Fruit fly (Drosophila melanogaster) whole organism, prepupa: ENCODE measurements around the gene Gr32a.

Experiments
- Blimp-1 ChIP-seq: fragments of 200-800 bp; sonication (Bioruptor generic); optimal IDR thresholded peaks from 3 replicates; lab custom pipeline; 2017; ENCODE audit warnings: missing biosample characterization, missing genetic modification characterization, mild to moderate bottlenecking, moderate library complexity, missing genetic modification reagents
- CG10631 ChIP-seq: fragments of 200-800 bp; sonication (Bioruptor generic); optimal IDR thresholded peaks from 2 replicates; lab custom pipeline; 2016; ENCODE audit warnings: missing biosample characterization, missing genetic modification characterization
- CG10669 ChIP-seq: fragments of 200-800 bp; sonication (Bioruptor generic); optimal IDR thresholded peaks from 3 replicates; lab custom pipeline; 2018; ENCODE audit warnings: missing biosample characterization, mild to moderate bottlenecking, missing genetic modification characterization, moderate library complexity
- CG11294 ChIP-seq: fragments of 200-800 bp; sonication (Bioruptor generic); IDR thresholded peaks from 2 replicates; pipeline ENCODE4 v1.3.6; 2022; ENCODE audit warnings: missing biosample characterization, missing genetic modification characterization
- CG11902 ChIP-seq: fragments of 200-800 bp; sonication (Bioruptor generic); optimal IDR thresholded peaks from 3 replicates; lab custom pipeline; 2016; ENCODE audit warnings: missing biosample characterization, missing genetic modification characterization
- CG1621 ChIP-seq: fragments of 200-800 bp; sonication (Bioruptor generic); optimal IDR thresholded peaks from 3 replicates; lab custom pipeline; 2018; ENCODE audit warnings: missing biosample characterization, mild to moderate bottlenecking, missing genetic modification characterization
- CG31627 ChIP-seq: fragments of 200-800 bp; sonication (Bioruptor generic); optimal IDR thresholded peaks from 3 replicates; lab custom pipeline; 2016; ENCODE audit warnings: missing biosample characterization, missing genetic modification characterization
- CG34406 ChIP-seq: fragments of 200-800 bp; sonication (Bioruptor generic); optimal IDR thresholded peaks from 3 replicates; lab custom pipeline; 2016; ENCODE audit warnings: missing biosample characterization, missing genetic modification characterization
- CG3919 ChIP-seq: fragments of 200-800 bp; sonication (Bioruptor generic); optimal IDR thresholded peaks from 3 replicates; lab custom pipeline; 2016; ENCODE audit warnings: missing biosample characterization, missing genetic modification characterization
- CG4318 ChIP-seq: fragments of 200-800 bp; sonication (Bioruptor generic); optimal IDR thresholded peaks from 3 replicates; lab custom pipeline; 2017; ENCODE audit warnings: missing biosample characterization, mild to moderate bottlenecking, missing genetic modification characterization
- CG6163 ChIP-seq: fragments of 200-800 bp; sonication (Bioruptor generic); IDR thresholded peaks from 3 replicates; pipeline ENCODE4 v1.3.6; 2022; ENCODE audit warnings: missing biosample characterization, missing genetic modification characterization
- CG6276 ChIP-seq: fragments of 200-800 bp; sonication (Bioruptor generic); optimal IDR thresholded peaks from 2 replicates; lab custom pipeline; 2017; ENCODE audit warnings: missing biosample characterization, mild to moderate bottlenecking, missing genetic modification characterization
- CG6854 ChIP-seq: fragments of 200-800 bp; sonication (Bioruptor generic); optimal IDR thresholded peaks from 2 replicates; lab custom pipeline; 2017; ENCODE audit warnings: missing biosample characterization, mild to moderate bottlenecking, missing genetic modification characterization
- CG7368 ChIP-seq: fragments of 200-800 bp; sonication (Bioruptor generic); optimal IDR thresholded peaks from 3 replicates; lab custom pipeline; 2016; ENCODE audit warnings: missing biosample characterization, missing genetic modification characterization
- CG8319 ChIP-seq: fragments of 200-800 bp; sonication (Bioruptor generic); optimal IDR thresholded peaks from 3 replicates; lab custom pipeline; 2016; ENCODE audit warnings: missing biosample characterization, missing genetic modification characterization
- CG8632 ChIP-seq: fragments of 200-800 bp; sonication (Bioruptor generic); optimal IDR thresholded peaks from 3 replicates; lab custom pipeline; 2016; ENCODE audit warnings: missing biosample characterization, missing genetic modification characterization
- CG9139 ChIP-seq: fragments of 200-800 bp; sonication (Bioruptor generic); optimal IDR thresholded peaks from 3 replicates; lab custom pipeline; 2017; ENCODE audit warnings: missing biosample characterization, mild to moderate bottlenecking, missing genetic modification characterization
- Ets96B ChIP-seq: fragments of 200-800 bp; optimal IDR thresholded peaks from 2 replicates; lab custom pipeline; 2019; ENCODE audit warnings: missing biosample characterization, mild to moderate bottlenecking, missing genetic modification characterization, moderate library complexity
- Hr38 ChIP-seq: sonication (Bioruptor generic); optimal IDR thresholded peaks from 2 replicates; lab custom pipeline; 2016; ENCODE audit warnings: missing biosample characterization, missing genetic modification characterization
- Hr39 ChIP-seq: fragments of 200-800 bp; sonication (Bioruptor generic); optimal IDR thresholded peaks from 2 replicates; lab custom pipeline; 2016; ENCODE audit warnings: missing biosample characterization, missing genetic modification characterization
- Lpt ChIP-seq: fragments of 200-800 bp; sonication (Bioruptor generic); optimal IDR thresholded peaks from 3 replicates; lab custom pipeline; 2016; ENCODE audit warnings: missing biosample characterization, missing genetic modification characterization
- Met ChIP-seq: fragments of 200-800 bp; sonication (Bioruptor generic); optimal IDR thresholded peaks from 3 replicates; lab custom pipeline; 2016; ENCODE audit warnings: missing biosample characterization, missing genetic modification characterization
- OdsH ChIP-seq: fragments of 200-800 bp; sonication (Bioruptor generic); optimal IDR thresholded peaks from 3 replicates; lab custom pipeline; 2016; ENCODE audit warnings: missing biosample characterization, missing genetic modification characterization
- Smox ChIP-seq: fragments of 200-800 bp; sonication (Bioruptor generic); optimal IDR thresholded peaks from 3 replicates; lab custom pipeline; 2016; ENCODE audit warnings: missing biosample characterization, missing genetic modification characterization
- Sox14 ChIP-seq: fragments of 200-800 bp; sonication (Bioruptor generic); optimal IDR thresholded peaks from 3 replicates; lab custom pipeline; 2016; ENCODE audit warnings: missing biosample characterization, missing genetic modification characterization
- Sox15 ChIP-seq: fragments of 200-800 bp; sonication (Bioruptor generic); optimal IDR thresholded peaks from 3 replicates; lab custom pipeline; 2016; ENCODE audit warnings: missing biosample characterization, missing genetic modification characterization
- achi ChIP-seq: fragments of 200-800 bp; sonication (Bioruptor generic); optimal IDR thresholded peaks from 3 replicates; lab custom pipeline; 2016; ENCODE audit warnings: missing biosample characterization, missing genetic modification characterization
- acj6 ChIP-seq: fragments of 200-800 bp; sonication (Bioruptor generic); optimal IDR thresholded peaks from 3 replicates; lab custom pipeline; 2016; ENCODE audit warnings: missing biosample characterization, missing genetic modification characterization
- cyc ChIP-seq: fragments of 200-800 bp; sonication (Bioruptor generic); optimal IDR thresholded peaks from 3 replicates; lab custom pipeline; 2016; ENCODE audit warnings: missing biosample characterization, missing genetic modification characterization
- dac ChIP-seq: fragments of 200-800 bp; sonication (Bioruptor generic); optimal IDR thresholded peaks from 2 replicates; lab custom pipeline; 2017; ENCODE audit warnings: missing biosample characterization, mild to moderate bottlenecking, missing genetic modification characterization
- dsx ChIP-seq: fragments of 200-800 bp; optimal IDR thresholded peaks from 3 replicates; lab custom pipeline; 2019; ENCODE audit warnings: missing biosample characterization, mild to moderate bottlenecking, missing genetic modification characterization, moderate library complexity; ENCODE audit not compliant: poor library complexity, severe bottlenecking
- eg ChIP-seq: fragments of 200-800 bp; sonication (Bioruptor generic); IDR thresholded peaks from 3 replicates; pipeline ENCODE4 v1.3.6; 2022; ENCODE audit warnings: missing biosample characterization, missing genetic modification characterization
- esn ChIP-seq: fragments of 200-800 bp; sonication (Bioruptor generic); optimal IDR thresholded peaks from 2 replicates; lab custom pipeline; 2016; ENCODE audit warnings: missing biosample characterization, mild to moderate bottlenecking, missing genetic modification characterization, moderate library complexity
- fd59A ChIP-seq: fragments of 200-800 bp; sonication (Bioruptor generic); optimal IDR thresholded peaks from 2 replicates; lab custom pipeline; 2017; ENCODE audit warnings: missing biosample characterization, mild to moderate bottlenecking, missing genetic modification characterization, missing genetic modification reagents
- fd85E ChIP-seq: fragments of 200-800 bp; sonication (Bioruptor generic); optimal IDR thresholded peaks from 3 replicates; lab custom pipeline; 2016; ENCODE audit warnings: missing biosample characterization, missing genetic modification characterization
- net ChIP-seq: fragments of 200-800 bp; sonication (Bioruptor generic); optimal IDR thresholded peaks from 3 replicates; lab custom pipeline; 2016; ENCODE audit warnings: missing biosample characterization, missing genetic modification characterization
- pdm3 ChIP-seq: fragments of 200-800 bp; sonication (Bioruptor generic); optimal IDR thresholded peaks from 3 replicates; lab custom pipeline; 2016; ENCODE audit warnings: missing biosample characterization, missing genetic modification characterization
- spab ChIP-seq: fragments of 200-800 bp; sonication (Bioruptor generic); optimal IDR thresholded peaks from 2 replicates; lab custom pipeline; 2017; ENCODE audit warnings: missing biosample characterization, mild to moderate bottlenecking, missing genetic modification characterization, missing genetic modification reagents
- ss ChIP-seq, 2 experiments: fragments of 200-800 bp; sonication (Bioruptor generic); optimal IDR thresholded peaks; 2 replicates in 1 of 2; 3 replicates in 1 of 2; lab custom pipeline; 2017 to 2018; ENCODE audit warnings: mild to moderate bottlenecking in 2 of 2, missing biosample characterization in 2 of 2, missing genetic modification characterization in 2 of 2, moderate library complexity in 1 of 2
- svp ChIP-seq: fragments of 200-800 bp; sonication (Bioruptor generic); peaks from one replicate; lab custom pipeline; 2016; ENCODE audit warnings: missing biosample characterization, missing genetic modification characterization
- vri ChIP-seq: fragments of 200-800 bp; sonication (Bioruptor generic); optimal IDR thresholded peaks from 3 replicates; lab custom pipeline; 2016; ENCODE audit warnings: missing biosample characterization, mild to moderate bottlenecking, missing genetic modification characterization

Gene Gr32a

DNA sequence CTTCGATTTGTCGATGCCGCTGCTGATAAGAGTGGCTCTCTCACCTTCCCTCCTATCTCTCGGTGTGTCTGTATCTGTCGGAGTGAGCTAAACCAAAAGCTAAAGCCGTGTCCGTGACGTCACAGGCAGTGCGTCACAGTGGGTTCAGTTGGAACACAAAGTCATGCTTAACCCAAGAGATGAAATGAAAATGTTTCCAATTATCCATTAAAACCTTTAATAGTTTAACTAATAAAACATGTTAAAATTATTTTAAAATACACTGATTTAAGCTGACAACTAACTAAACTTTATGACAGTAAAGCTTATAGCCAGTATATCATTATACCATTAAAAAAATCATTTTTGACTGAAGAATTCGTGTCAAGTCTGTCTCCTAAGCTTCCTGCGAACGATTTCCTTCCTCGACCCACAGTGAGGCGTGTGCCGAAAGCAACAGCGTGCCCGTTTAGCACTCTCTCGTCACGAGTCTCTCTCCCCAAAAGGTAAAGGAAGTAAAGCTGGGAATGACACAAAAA is 744 bp upstream of the Gr32a start, which contains the start of gene Idua (continued):
- TF ChIP-seq Sox14 (GFP tag; lab: Kevin White, UChicago), result no peak
- peak; percentile 73 for TF ChIP-seq fd59A (GFP tag; lab: Kevin White, UChicago)
- TF ChIP-seq achi (GFP tag; lab: Kevin White, UChicago), result peak; percentile 82
- TF ChIP-seq vri (GFP tag; lab: Kevin White, UChicago), result no peak
- peak; percentile 72 for TF ChIP-seq CG31627
- TF ChIP-seq net (GFP tag; lab: Kevin White, UChicago), result peak; percentile 85
- no peak for TF ChIP-seq Met (GFP tag; lab: Kevin White, UChicago)
- peak; percentile 61 for TF ChIP-seq CG11902 (GFP tag; lab: Kevin White, UChicago)
- no peak for TF ChIP-seq dac (GFP tag; lab: Kevin White, UChicago)
- peak; percentile 58 for TF ChIP-seq CG1621 (tag; lab: Kevin White, UChicago)
- TF ChIP-seq CG10631 (GFP tag; lab: Kevin White, UChicago), result peak; percentile 83
- TF ChIP-seq CG34406 (GFP tag; lab: Kevin White, UChicago), result peak; percentile 76
- no peak for TF ChIP-seq CG9139 (GFP tag; lab: Kevin White, UChicago)
- TF ChIP-seq CG11294 (GFP tag; lab: Robert Waterston, UW), result peak; percentile 26; the same call in 1 of the 2 replicates
- TF ChIP-seq fd85E (GFP tag; lab: Kevin White, UChicago), result no peak
- TF ChIP-seq Sox15 (GFP tag; lab: Kevin White, UChicago), result peak; percentile 57
- peak; percentile 85 for TF ChIP-seq esn
- no peak for TF ChIP-seq OdsH (GFP tag; lab: Kevin White, UChicago)
- peak; percentile 45 for TF ChIP-seq cyc (GFP tag; lab: Kevin White, UChicago)
- TF ChIP-seq spab, result no peak

DNA sequence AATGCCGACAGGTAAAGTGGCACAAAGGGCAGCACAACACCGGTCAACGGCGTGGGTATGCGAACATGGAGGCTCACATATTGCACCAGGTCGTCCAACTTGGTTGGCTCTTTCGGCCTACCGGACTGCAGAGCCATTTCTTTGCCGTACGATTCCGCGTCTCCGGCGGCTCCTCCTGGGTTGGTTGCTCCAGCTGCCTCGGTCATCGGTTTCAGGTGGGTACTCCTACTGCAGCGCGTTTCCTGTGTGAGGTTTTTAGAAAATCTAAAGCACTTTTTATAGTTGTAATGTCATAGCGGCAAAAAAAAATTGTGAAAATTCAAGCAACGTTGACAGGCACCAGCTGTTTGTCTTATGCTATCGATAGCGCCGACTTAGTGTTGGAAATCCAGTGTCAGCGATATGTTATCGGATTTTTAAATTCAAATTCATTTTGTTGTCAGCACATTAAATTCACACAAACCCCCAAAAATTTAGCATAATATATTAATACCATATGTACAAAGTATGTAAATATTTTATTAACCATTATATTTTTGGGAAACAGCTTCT is 6.2 kb downstream of the Gr32a start, which contains the start of gene CG6230:
Gene CG6230, minus strand, starts transcription at position 354 of the 552 bp plus-strand sequence.
- TF ChIP-seq svp (GFP tag; lab: Kevin White, UChicago) (no peak), achi (GFP tag; lab: Kevin White, UChicago) (peak; percentile 85)

- TF ChIP-seq CG6854 (GFP tag; lab: Kevin White, UChicago), result no peak
- TF ChIP-seq Blimp-1 (GFP tag; lab: Kevin White, UChicago), result no peak
- TF ChIP-seq CG6276 (GFP tag; lab: Kevin White, UChicago), result no peak
- no peak for TF ChIP-seq ss (GFP tag; optimal IDR thresholded peaks at IDR 0.05; lab: Kevin White, UChicago)
- TF ChIP-seq net (GFP tag; lab: Kevin White, UChicago), result no peak
- no peak for TF ChIP-seq OdsH (GFP tag; lab: Kevin White, UChicago)
- TF ChIP-seq achi (GFP tag; lab: Kevin White, UChicago), result no peak
These were observed 7.8 kb downstream of the Gr32a start, which contains the start of gene Dnaaf4 for dm6 chr2L:11121614-11122013. Gene Dnaaf4 (minus strand): TSS chr2L:11121714.

DNA sequence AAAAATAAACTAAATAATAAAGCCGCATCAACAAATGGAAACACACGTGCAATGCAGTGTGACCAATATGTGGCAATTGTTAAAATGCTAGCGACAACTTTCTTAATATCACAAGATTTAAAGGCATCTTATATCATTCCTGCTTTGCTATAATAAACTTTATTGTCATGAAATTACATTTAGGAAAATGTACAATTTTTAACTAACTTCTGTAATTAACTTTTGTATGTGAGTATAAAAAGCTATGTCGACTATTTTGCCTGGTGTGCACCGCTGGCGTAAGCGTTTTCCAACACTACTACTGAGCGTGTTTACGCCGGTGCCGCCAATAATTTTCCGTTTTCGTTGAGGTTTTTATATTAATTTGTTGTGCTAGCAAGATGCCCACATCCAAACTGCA is 9.7 kb downstream of the Gr32a start, which contains the start of the genes Csl4 and Nup160:
Gene Csl4, minus strand, starts transcription at position 69 of the 400 bp plus-strand sequence.
Gene Nup160, plus strand, starts transcription at position 279 of the 400 bp plus-strand sequence.
- TF ChIP-seq eg (GFP tag; lab: Robert Waterston, UW) (no peak; the same call in 2 of the 3 replicates), CG6163 (GFP tag; lab: Robert Waterston, UW) (peak; percentile 63; the same call in 1 of the 3 replicates), fd85E (GFP tag; lab: Kevin White, UChicago) (no peak), CG10669 (GFP tag; lab: Kevin White, UChicago) (no peak), svp (GFP tag; lab: Kevin White, UChicago) (no peak), CG9139 (GFP tag; lab: Kevin White, UChicago) (no peak), CG8632 (no peak), Lpt (no peak), CG31627 (peak; percentile 87), Hr39 (peak; percentile 88), net (GFP tag; lab: Kevin White, UChicago) (no peak), Hr38 (peak; percentile 62), CG1621 (tag; lab: Kevin White, UChicago) (peak; percentile 68), dac (GFP tag; lab: Kevin White, UChicago) (no peak), CG4318 (GFP tag; lab: Kevin White, UChicago) (no peak), Sox14 (GFP tag; lab: Kevin White, UChicago) (no peak), CG8319 (GFP tag; lab: Kevin White, UChicago) (peak; percentile 67), Ets96B (tag; lab: Kevin White, UChicago) (no peak), fd59A (GFP tag; lab: Kevin White, UChicago) (no peak), CG3919 (GFP tag; lab: Kevin White, UChicago) (no peak), CG7368 (GFP tag; lab: Kevin White, UChicago) (no peak), CG34406 (GFP tag; lab: Kevin White, UChicago) (peak; percentile 72), dsx (no peak), achi (GFP tag; lab: Kevin White, UChicago) (peak; percentile 81), Met (GFP tag; lab: Kevin White, UChicago) (no peak), acj6 (GFP tag; lab: Kevin White, UChicago) (no peak), pdm3 (GFP tag; lab: Kevin White, UChicago) (no peak), CG11294 (GFP tag; lab: Robert Waterston, UW) (0 out of 2 replicates have a peak, but pooled peaks have one; percentile 48), Smox (GFP tag; lab: Kevin White, UChicago) (no peak), CG6854 (GFP tag; lab: Kevin White, UChicago) (no peak)
